Fruit fly (Drosophila melanogaster) whole organism, embryonic: ENCODE results near the gene Tomosyn.

ENCODE experiments used
- ATbp ChIP-seq: fragments of 200-800 bp; sonication (Bioruptor generic); optimal IDR thresholded peaks from 2 replicates; lab custom pipeline; 2017; ENCODE audit warnings: missing biosample characterization, mild to moderate bottlenecking, missing genetic modification characterization, missing genetic modification reagents
- Adf1 ChIP-seq: fragments of 200-800 bp; sonication (Bioruptor generic); IDR thresholded peaks from 2 replicates; pipeline ENCODE4 v1.3.6; 2022; ENCODE audit warnings: missing biosample characterization, missing genetic modification characterization
- B-H1 ChIP-seq: fragments of 200-800 bp; sonication (Bioruptor generic); IDR thresholded peaks from 3 replicates; pipeline ENCODE4 v1.3.6; 2022; ENCODE audit warnings: missing biosample characterization, missing genetic modification characterization
- Bgb ChIP-seq: fragments of 200-800 bp; sonication (Bioruptor generic); IDR thresholded peaks from 2 replicates; pipeline ENCODE4 v1.3.6; 2022; ENCODE audit warnings: missing biosample characterization, missing genetic modification characterization; ENCODE audit not compliant: partially characterized antibody
- CG10147 ChIP-seq: fragments of 200-800 bp; sonication (Bioruptor generic); optimal IDR thresholded peaks from 2 replicates; lab custom pipeline; 2019; ENCODE audit warnings: missing biosample characterization, mild to moderate bottlenecking, missing genetic modification characterization, moderate library complexity
- CG10366 ChIP-seq: fragments of 200-800 bp; sonication (Bioruptor generic); IDR thresholded peaks from 2 replicates; pipeline ENCODE4 v1.3.6; 2022; ENCODE audit warnings: missing biosample characterization, missing genetic modification characterization
- CG11456 ChIP-seq: fragments of 200-800 bp; sonication (Bioruptor generic); IDR thresholded peaks from 3 replicates; pipeline ENCODE4 v1.3.6; 2022; ENCODE audit warnings: missing biosample characterization, missing genetic modification characterization
- CG11723 ChIP-seq: fragments of 200-800 bp; sonication (Bioruptor generic); optimal IDR thresholded peaks from 2 replicates; lab custom pipeline; 2017; ENCODE audit warnings: missing biosample characterization, mild to moderate bottlenecking, missing genetic modification characterization
- CG13123 ChIP-seq: fragments of 200-800 bp; sonication (Bioruptor generic); optimal IDR thresholded peaks from 2 replicates; lab custom pipeline; 2016; ENCODE audit warnings: missing biosample characterization, missing genetic modification characterization
- CG1647 ChIP-seq: fragments of 200-800 bp; sonication (Bioruptor generic); optimal IDR thresholded peaks from 3 replicates; lab custom pipeline; 2016; ENCODE audit warnings: missing biosample characterization, missing genetic modification characterization
- CG17361 ChIP-seq: fragments of 200-800 bp; sonication (Bioruptor generic); IDR thresholded peaks from 3 replicates; pipeline ENCODE4 v1.3.6; 2022; ENCODE audit warnings: missing biosample characterization, missing genetic modification characterization
- CG17612 ChIP-seq: fragments of 200-800 bp; sonication (Bioruptor generic); IDR thresholded peaks from 2 replicates; pipeline ENCODE4 v1.3.6; 2022; ENCODE audit warnings: missing biosample characterization, missing genetic modification characterization
- CG18764 ChIP-seq: fragments of 200-800 bp; sonication (Bioruptor generic); optimal IDR thresholded peaks from 3 replicates; lab custom pipeline; 2016; ENCODE audit warnings: missing biosample characterization, missing genetic modification characterization
- CG2889 ChIP-seq: fragments of 200-800 bp; sonication (Bioruptor generic); IDR thresholded peaks from 3 replicates; pipeline ENCODE4 v1.3.6; 2022; ENCODE audit warnings: missing biosample characterization, missing genetic modification characterization
- CG30431 ChIP-seq: fragments of 200-800 bp; sonication (Bioruptor generic); optimal IDR thresholded peaks from 2 replicates; lab custom pipeline; 2017; ENCODE audit warnings: missing biosample characterization, missing genetic modification characterization
- CG32772 ChIP-seq: fragments of 200-800 bp; sonication (Bioruptor generic); IDR thresholded peaks from 2 replicates; pipeline ENCODE4 v1.3.6; 2022; ENCODE audit warnings: missing biosample characterization, missing genetic modification characterization
- CG3407 ChIP-seq: fragments of 200-800 bp; sonication (Bioruptor generic); optimal IDR thresholded peaks from 2 replicates; lab custom pipeline; 2018; ENCODE audit warnings: missing biosample characterization, mild to moderate bottlenecking, missing genetic modification characterization
- CG4424 ChIP-seq: fragments of 200-800 bp; sonication (Bioruptor generic); optimal IDR thresholded peaks from 3 replicates; lab custom pipeline; 2016; ENCODE audit warnings: missing biosample characterization, missing genetic modification characterization
- CG6654 ChIP-seq: fragments of 200-800 bp; sonication (Bioruptor generic); optimal IDR thresholded peaks from 2 replicates; lab custom pipeline; 2017; ENCODE audit warnings: missing biosample characterization, mild to moderate bottlenecking, missing genetic modification characterization
- CG7963 ChIP-seq: fragments of 200-800 bp; sonication (Bioruptor generic); IDR thresholded peaks from 3 replicates; pipeline ENCODE4 v1.3.6; 2022; ENCODE audit warnings: missing biosample characterization, missing genetic modification characterization; ENCODE audit not compliant: partially characterized antibody
- CG9797 ChIP-seq: fragments of 200-800 bp; sonication (Bioruptor generic); optimal IDR thresholded peaks from 3 replicates; lab custom pipeline; 2018; ENCODE audit warnings: missing biosample characterization, mild to moderate bottlenecking, missing genetic modification characterization
- CTCF ChIP-seq: fragments of 200-800 bp; sonication (Bioruptor generic); optimal IDR thresholded peaks from 2 replicates; lab custom pipeline; 2017; ENCODE audit warnings: missing biosample characterization, mild to moderate bottlenecking, missing genetic modification characterization, moderate library complexity
- CoRest ChIP-seq: fragments of 200-800 bp; sonication (Bioruptor generic); optimal IDR thresholded peaks from 3 replicates; lab custom pipeline; 2018; ENCODE audit warnings: missing biosample characterization, mild to moderate bottlenecking, missing genetic modification characterization, moderate library complexity
- CrebB ChIP-seq: fragments of 200-800 bp; sonication (Bioruptor generic); optimal IDR thresholded peaks from 3 replicates; lab custom pipeline; 2018; ENCODE audit warnings: missing biosample characterization, mild to moderate bottlenecking, missing genetic modification characterization
- D19A ChIP-seq: fragments of 200-800 bp; optimal IDR thresholded peaks from 3 replicates; lab custom pipeline; 2019; ENCODE audit warnings: missing biosample characterization, mild to moderate bottlenecking, missing genetic modification characterization, moderate library complexity
- Dbx ChIP-seq: fragments of 200-800 bp; sonication (Bioruptor generic); IDR thresholded peaks from 3 replicates; pipeline ENCODE4 v1.3.6; 2022; ENCODE audit warnings: missing biosample characterization, missing genetic modification characterization
- Doc3 ChIP-seq: fragments of 200-800 bp; sonication (Bioruptor generic); IDR thresholded peaks from 3 replicates; pipeline ENCODE4 v1.3.6; 2022; ENCODE audit warnings: missing biosample characterization, missing genetic modification characterization; ENCODE audit not compliant: partially characterized antibody
- HLH4C ChIP-seq: fragments of 200-800 bp; sonication (Bioruptor generic); IDR thresholded peaks from 3 replicates; pipeline ENCODE4 v1.3.6; 2022; ENCODE audit warnings: missing biosample characterization, missing genetic modification characterization; ENCODE audit not compliant: partially characterized antibody
- HLHmδ ChIP-seq: fragments of 200-800 bp; sonication (Bioruptor generic); optimal IDR thresholded peaks from 2 replicates; lab custom pipeline; 2018; ENCODE audit warnings: missing biosample characterization, mild to moderate bottlenecking, missing genetic modification characterization, moderate library complexity
- Hr78 ChIP-seq, 2 experiments: fragments of 200-800 bp in 1 of 2; fragments of >200 bp in 1 of 2; sonication (Bioruptor generic) in 1 of 2; optimal IDR thresholded peaks; 2 replicates each; lab custom pipeline; 2017 to 2019; ENCODE audit warnings: missing biosample characterization in 2 of 2, missing genetic modification characterization in 2 of 2, mild to moderate bottlenecking in 1 of 2, moderate library complexity in 1 of 2
- Mad ChIP-seq: fragments of 200-800 bp; sonication (Bioruptor generic); optimal IDR thresholded peaks from 2 replicates; lab custom pipeline; 2016; ENCODE audit warnings: missing biosample characterization, missing genetic modification characterization
- Nf-YB ChIP-seq: fragments of 200-800 bp; sonication (Bioruptor generic); optimal IDR thresholded peaks from 3 replicates; lab custom pipeline; 2019; ENCODE audit warnings: missing biosample characterization, mild to moderate bottlenecking, missing genetic modification characterization, moderate library complexity
- Ptx1 ChIP-seq: fragments of 200-800 bp; sonication (Bioruptor generic); IDR thresholded peaks from 2 replicates; pipeline ENCODE4 v1.3.6; 2022; ENCODE audit warnings: missing biosample characterization, missing genetic modification characterization
- Sry-δ ChIP-seq: fragments of 200-800 bp; sonication (Bioruptor generic); optimal IDR thresholded peaks from 2 replicates; lab custom pipeline; 2016; ENCODE audit warnings: missing biosample characterization, missing genetic modification characterization
- Xbp1 ChIP-seq: fragments of 200-800 bp; sonication (Bioruptor generic); optimal IDR thresholded peaks from 3 replicates; lab custom pipeline; 2016; ENCODE audit warnings: missing biosample characterization, mild to moderate bottlenecking, missing genetic modification characterization
- crol ChIP-seq: fragments of 200-800 bp; sonication (Bioruptor generic); IDR thresholded peaks from 2 replicates; pipeline ENCODE4 v1.3.6; 2022; ENCODE audit warnings: missing biosample characterization, missing genetic modification characterization
- dpn ChIP-seq, 2 experiments: fragments of 200-800 bp; sonication (Bioruptor generic); optimal IDR thresholded peaks; 3 replicates each; lab custom pipeline; 2016; ENCODE audit warnings: missing biosample characterization in 2 of 2, missing genetic modification characterization in 2 of 2
- emc ChIP-seq: fragments of 200-800 bp; sonication (Bioruptor generic); optimal IDR thresholded peaks from 2 replicates; lab custom pipeline; 2016; ENCODE audit warnings: missing biosample characterization, missing genetic modification characterization
- exex ChIP-seq: fragments of 200-800 bp; sonication (Bioruptor generic); optimal IDR thresholded peaks from 4 replicates; lab custom pipeline; 2018; ENCODE audit warnings: missing biosample characterization, mild to moderate bottlenecking, missing genetic modification characterization, moderate library complexity
- eyg ChIP-seq: fragments of 200-800 bp; sonication (Bioruptor generic); optimal IDR thresholded peaks from 3 replicates; lab custom pipeline; 2016; ENCODE audit warnings: missing biosample characterization, missing genetic modification characterization
- fd96Cb ChIP-seq: fragments of 200-800 bp; sonication (Bioruptor generic); optimal IDR thresholded peaks from 2 replicates; lab custom pipeline; 2018; ENCODE audit warnings: missing biosample characterization, mild to moderate bottlenecking, missing genetic modification characterization, moderate library complexity
- ind ChIP-seq: fragments of 200-800 bp; sonication (Bioruptor generic); optimal IDR thresholded peaks from 3 replicates; lab custom pipeline; 2016; ENCODE audit warnings: missing biosample characterization, missing genetic modification characterization
- kni ChIP-seq: fragments of 200-800 bp; sonication (Bioruptor generic); optimal IDR thresholded peaks from 3 replicates; lab custom pipeline; 2017; ENCODE audit warnings: mild to moderate bottlenecking, missing biosample characterization, missing genetic modification reagents, missing genetic modification characterization
- pnt ChIP-seq: fragments of 200-800 bp; sonication (Bioruptor generic); optimal IDR thresholded peaks from 3 replicates; lab custom pipeline; 2016; ENCODE audit warnings: missing biosample characterization, missing genetic modification characterization
- pros ChIP-seq: fragments of 200-800 bp; sonication (Bioruptor generic); optimal IDR thresholded peaks from 3 replicates; lab custom pipeline; 2019; ENCODE audit warnings: missing biosample characterization, mild to moderate bottlenecking, missing genetic modification characterization, moderate library complexity
- sens ChIP-seq: fragments of 200-800 bp; sonication (Bioruptor generic); peaks from one replicate; lab custom pipeline; 2016; ENCODE audit warnings: missing biosample characterization, missing genetic modification characterization
- sens-2 ChIP-seq: fragments of 200-800 bp; sonication (Bioruptor generic); IDR thresholded peaks from 2 replicates; pipeline ENCODE4 v1.3.6; 2022; ENCODE audit warnings: missing biosample characterization, missing genetic modification characterization
- tll ChIP-seq, 2 experiments: fragments of 200-800 bp in 1 of 2; fragments of >200 bp in 1 of 2; sonication (Bioruptor generic) in 1 of 2; optimal IDR thresholded peaks; 2 replicates each; lab custom pipeline; 2017 to 2019; ENCODE audit warnings: missing biosample characterization in 2 of 2, missing genetic modification characterization in 2 of 2, mild to moderate bottlenecking in 1 of 2, moderate library complexity in 1 of 2
- vvl ChIP-seq: fragments of 200-800 bp; sonication (Bioruptor generic); IDR thresholded peaks from 2 replicates; pipeline ENCODE4 v1.3.6; 2022; ENCODE audit warnings: missing biosample characterization, missing genetic modification characterization

Tomosyn gene

dm6 chrX:12582984-12583869 is 48.2 kb upstream of the Tomosyn start, which contains the start of gene Pits (continued):
- TF ChIP-seq Adf1 (GFP tag; lab: Robert Waterston, UW) (peak; percentile 93), Ptx1 (GFP tag; lab: Robert Waterston, UW) (peak; percentile 61), CG30431 (GFP tag; lab: Kevin White, UChicago) (no peak), Doc3 (GFP tag; lab: Robert Waterston, UW) (no peak), CG11456 (peak; percentile 67; the same call in 2 of the 3 replicates), tll (GFP tag; optimal IDR thresholded peaks at IDR 0.05; lab: Kevin White, UChicago) (no peak), CG2889 (no peak), vvl (GFP tag; lab: Robert Waterston, UW) (peak; percentile 43), eyg (no peak), B-H1 (no peak), emc (no peak), CG7963 (GFP tag; lab: Robert Waterston, UW) (no peak), CG9797 (GFP tag; lab: Kevin White, UChicago) (peak; percentile 98), CG4424 (GFP tag; lab: Kevin White, UChicago) (peak; percentile 24), sens (GFP tag; lab: Kevin White, UChicago) (peak; percentile 70), CG3407 (no peak), CG1647 (GFP tag; lab: Kevin White, UChicago) (peak; percentile 1), CG10366 (GFP tag; lab: Robert Waterston, UW) (no peak), sens-2 (no peak), pnt (no peak), kni (GFP tag; lab: Kevin White, UChicago) (no peak), CG32772 (GFP tag; lab: Robert Waterston, UW) (no peak), ind (GFP tag; lab: Kevin White, UChicago) (no peak), CG17612 (GFP tag; lab: Robert Waterston, UW) (no peak), CG6654 (GFP tag; lab: Kevin White, UChicago) (no peak), dpn (GFP tag; optimal IDR thresholded peaks at IDR 0.05; lab: Kevin White, UChicago) (peak in 1 of 2 experiments; percentile 51), CG18764 (GFP tag; lab: Kevin White, UChicago) (peak; percentile 11), CG17361 (GFP tag; lab: Robert Waterston, UW) (peak; percentile 50; the same call in 1 of the 3 replicates), CG13123 (GFP tag; lab: Kevin White, UChicago) (no peak), ATbp (GFP tag; lab: Kevin White, UChicago) (no peak), CG10147 (GFP tag; lab: Kevin White, UChicago) (peak; percentile 35), CTCF (GFP tag; lab: Kevin White, UChicago) (peak; percentile 65), crol (GFP tag; lab: Robert Waterston, UW) (0 out of 2 replicates have a peak, but pooled peaks have one; percentile 53), exex (peak; percentile 31), pros (GFP tag; lab: Kevin White, UChicago) (peak; percentile 95), CoRest (tag; lab: Kevin White, UChicago) (peak; percentile 69), Hr78 (GFP tag; optimal IDR thresholded peaks at IDR 0.05; lab: Kevin White, UChicago) (no peak), Sry-δ (GFP tag; lab: Kevin White, UChicago) (peak; percentile 46), Mad (GFP tag; lab: Kevin White, UChicago) (no peak), CrebB (peak; percentile 82), D19A (tag; lab: Kevin White, UChicago) (peak; percentile 23), HLH4C (GFP tag; lab: Robert Waterston, UW) (peak; percentile 53; the same call in 1 of the 3 replicates), Nf-YB (GFP tag; lab: Kevin White, UChicago) (peak; percentile 21), Bgb (GFP tag; lab: Robert Waterston, UW) (peak; percentile 76; the same call in 1 of the 2 replicates), HLHmδ (GFP tag; lab: Kevin White, UChicago) (peak; percentile 90), CG11723 (GFP tag; lab: Kevin White, UChicago) (peak; percentile 15), Xbp1 (GFP tag; lab: Kevin White, UChicago) (peak; percentile 47), fd96Cb (tag; lab: Kevin White, UChicago) (peak; percentile 26), Dbx (GFP tag; lab: Robert Waterston, UW) (peak; percentile 38)
